Worm (Caenorhabditis elegans): Measurements from ENCODE around the gene C06A1.3.

DNA sequence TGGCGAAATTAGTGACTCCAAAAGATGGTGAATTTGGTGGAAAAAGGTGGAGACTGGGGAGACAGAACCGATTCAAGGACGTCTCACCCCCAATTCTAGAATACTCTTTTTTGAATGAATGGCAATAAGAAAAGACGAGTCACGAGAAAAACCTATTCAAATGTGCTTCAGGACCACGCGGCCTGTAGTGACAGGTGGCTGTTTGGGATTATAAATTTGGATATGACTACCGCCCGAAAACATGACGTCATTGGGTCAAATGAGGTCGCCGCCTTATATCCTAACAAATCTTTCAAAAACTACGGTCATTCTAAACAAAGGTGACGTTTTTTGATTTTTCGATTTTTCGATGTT, 18.0 kb upstream of the C06A1.3 start:
- no peak for TF ChIP-seq dao-5 (tag; optimal IDR thresholded peaks at IDR 0.05)
- no peak for TF ChIP-seq him-1 (tag; optimal IDR thresholded peaks at IDR 0.05)
- no peak for TF ChIP-seq W03F9.2 (tag; optimal IDR thresholded peaks at IDR 0.05)
